Fruit fly (Drosophila melanogaster) whole organism, prepupa: ENCODE measurements around the gene Rcd-1r.

Experiments used
- Blimp-1 ChIP-seq: fragments of 200-800 bp; sonication (Bioruptor generic); optimal IDR thresholded peaks from 3 replicates; lab custom pipeline; 2017; ENCODE audit warnings: missing biosample characterization, missing genetic modification characterization, mild to moderate bottlenecking, moderate library complexity, missing genetic modification reagents
- CG10631 ChIP-seq: fragments of 200-800 bp; sonication (Bioruptor generic); optimal IDR thresholded peaks from 2 replicates; lab custom pipeline; 2016; ENCODE audit warnings: missing biosample characterization, missing genetic modification characterization
- CG10669 ChIP-seq: fragments of 200-800 bp; sonication (Bioruptor generic); optimal IDR thresholded peaks from 3 replicates; lab custom pipeline; 2018; ENCODE audit warnings: missing biosample characterization, mild to moderate bottlenecking, missing genetic modification characterization, moderate library complexity
- CG11902 ChIP-seq: fragments of 200-800 bp; sonication (Bioruptor generic); optimal IDR thresholded peaks from 3 replicates; lab custom pipeline; 2016; ENCODE audit warnings: missing biosample characterization, missing genetic modification characterization
- CG15336 ChIP-seq: fragments of 200-800 bp; sonication (Bioruptor generic); IDR thresholded peaks from 2 replicates; pipeline ENCODE4 v1.3.6; 2022; ENCODE audit warnings: missing biosample characterization, missing genetic modification characterization
- CG1621 ChIP-seq: fragments of 200-800 bp; sonication (Bioruptor generic); optimal IDR thresholded peaks from 3 replicates; lab custom pipeline; 2018; ENCODE audit warnings: missing biosample characterization, mild to moderate bottlenecking, missing genetic modification characterization
- CG16779 ChIP-seq: fragments of 200-800 bp; sonication (Bioruptor generic); optimal IDR thresholded peaks from 3 replicates; lab custom pipeline; 2017; ENCODE audit warnings: missing biosample characterization, mild to moderate bottlenecking, missing genetic modification characterization
- CG3032 ChIP-seq: fragments of 200-800 bp; optimal IDR thresholded peaks from 2 replicates; lab custom pipeline; 2019; ENCODE audit warnings: missing biosample characterization, mild to moderate bottlenecking, missing genetic modification characterization, moderate library complexity
- CG3919 ChIP-seq: fragments of 200-800 bp; sonication (Bioruptor generic); optimal IDR thresholded peaks from 3 replicates; lab custom pipeline; 2016; ENCODE audit warnings: missing biosample characterization, missing genetic modification characterization
- CG4318 ChIP-seq: fragments of 200-800 bp; sonication (Bioruptor generic); optimal IDR thresholded peaks from 3 replicates; lab custom pipeline; 2017; ENCODE audit warnings: missing biosample characterization, mild to moderate bottlenecking, missing genetic modification characterization
- CG6163 ChIP-seq: fragments of 200-800 bp; sonication (Bioruptor generic); IDR thresholded peaks from 3 replicates; pipeline ENCODE4 v1.3.6; 2022; ENCODE audit warnings: missing biosample characterization, missing genetic modification characterization
- CG6276 ChIP-seq: fragments of 200-800 bp; sonication (Bioruptor generic); optimal IDR thresholded peaks from 2 replicates; lab custom pipeline; 2017; ENCODE audit warnings: missing biosample characterization, mild to moderate bottlenecking, missing genetic modification characterization
- CG6792 ChIP-seq: fragments of 200-800 bp; sonication (Bioruptor generic); optimal IDR thresholded peaks from 3 replicates; lab custom pipeline; 2016; ENCODE audit warnings: missing biosample characterization, missing genetic modification characterization
- CG7368 ChIP-seq: fragments of 200-800 bp; sonication (Bioruptor generic); optimal IDR thresholded peaks from 3 replicates; lab custom pipeline; 2016; ENCODE audit warnings: missing biosample characterization, missing genetic modification characterization
- CG8119 ChIP-seq: fragments of 200-800 bp; sonication (Bioruptor generic); IDR thresholded peaks from 3 replicates; pipeline ENCODE4 v1.3.6; 2022; ENCODE audit warnings: missing biosample characterization, missing genetic modification characterization
- CG8319 ChIP-seq: fragments of 200-800 bp; sonication (Bioruptor generic); optimal IDR thresholded peaks from 3 replicates; lab custom pipeline; 2016; ENCODE audit warnings: missing biosample characterization, missing genetic modification characterization
- CG8632 ChIP-seq: fragments of 200-800 bp; sonication (Bioruptor generic); optimal IDR thresholded peaks from 3 replicates; lab custom pipeline; 2016; ENCODE audit warnings: missing biosample characterization, missing genetic modification characterization
- CG9139 ChIP-seq: fragments of 200-800 bp; sonication (Bioruptor generic); optimal IDR thresholded peaks from 3 replicates; lab custom pipeline; 2017; ENCODE audit warnings: missing biosample characterization, mild to moderate bottlenecking, missing genetic modification characterization
- Eip75B ChIP-seq: fragments of 200-800 bp; sonication (Bioruptor generic); optimal IDR thresholded peaks from 3 replicates; lab custom pipeline; 2016; ENCODE audit warnings: missing biosample characterization, missing genetic modification characterization
- Eip78C ChIP-seq: fragments of 200-800 bp; sonication (Bioruptor generic); peaks from one replicate; lab custom pipeline; 2016; ENCODE audit warnings: missing biosample characterization, missing genetic modification characterization
- Eip93F ChIP-seq: fragments of 200-800 bp; sonication (Bioruptor generic); optimal IDR thresholded peaks from 2 replicates; lab custom pipeline; 2016; ENCODE audit warnings: missing biosample characterization, mild to moderate bottlenecking, missing genetic modification characterization
- Ets21C ChIP-seq: fragments of 200-800 bp; sonication (Bioruptor generic); optimal IDR thresholded peaks from 3 replicates; lab custom pipeline; 2016; ENCODE audit warnings: missing biosample characterization, missing genetic modification characterization
- Ets96B ChIP-seq: fragments of 200-800 bp; optimal IDR thresholded peaks from 2 replicates; lab custom pipeline; 2019; ENCODE audit warnings: missing biosample characterization, mild to moderate bottlenecking, missing genetic modification characterization, moderate library complexity
- Gug ChIP-seq: fragments of 200-800 bp; sonication (Bioruptor generic); IDR thresholded peaks from 2 replicates; pipeline ENCODE4 v1.3.6; 2022; ENCODE audit warnings: missing biosample characterization, missing genetic modification characterization
- Hr38 ChIP-seq: sonication (Bioruptor generic); optimal IDR thresholded peaks from 2 replicates; lab custom pipeline; 2016; ENCODE audit warnings: missing biosample characterization, missing genetic modification characterization
- Lpt ChIP-seq: fragments of 200-800 bp; sonication (Bioruptor generic); optimal IDR thresholded peaks from 3 replicates; lab custom pipeline; 2016; ENCODE audit warnings: missing biosample characterization, missing genetic modification characterization
- Met ChIP-seq: fragments of 200-800 bp; sonication (Bioruptor generic); optimal IDR thresholded peaks from 3 replicates; lab custom pipeline; 2016; ENCODE audit warnings: missing biosample characterization, missing genetic modification characterization
- Smox ChIP-seq: fragments of 200-800 bp; sonication (Bioruptor generic); optimal IDR thresholded peaks from 3 replicates; lab custom pipeline; 2016; ENCODE audit warnings: missing biosample characterization, missing genetic modification characterization
- Sox102F ChIP-seq: fragments of 200-800 bp; sonication (Bioruptor generic); optimal IDR thresholded peaks from 2 replicates; lab custom pipeline; 2016; ENCODE audit warnings: missing biosample characterization, mild to moderate bottlenecking, missing genetic modification characterization
- achi ChIP-seq: fragments of 200-800 bp; sonication (Bioruptor generic); optimal IDR thresholded peaks from 3 replicates; lab custom pipeline; 2016; ENCODE audit warnings: missing biosample characterization, missing genetic modification characterization
- acj6 ChIP-seq: fragments of 200-800 bp; sonication (Bioruptor generic); optimal IDR thresholded peaks from 3 replicates; lab custom pipeline; 2016; ENCODE audit warnings: missing biosample characterization, missing genetic modification characterization
- dsx ChIP-seq: fragments of 200-800 bp; optimal IDR thresholded peaks from 3 replicates; lab custom pipeline; 2019; ENCODE audit warnings: missing biosample characterization, mild to moderate bottlenecking, missing genetic modification characterization, moderate library complexity; ENCODE audit not compliant: poor library complexity, severe bottlenecking
- esn ChIP-seq: fragments of 200-800 bp; sonication (Bioruptor generic); optimal IDR thresholded peaks from 2 replicates; lab custom pipeline; 2016; ENCODE audit warnings: missing biosample characterization, mild to moderate bottlenecking, missing genetic modification characterization, moderate library complexity
- fd59A ChIP-seq: fragments of 200-800 bp; sonication (Bioruptor generic); optimal IDR thresholded peaks from 2 replicates; lab custom pipeline; 2017; ENCODE audit warnings: missing biosample characterization, mild to moderate bottlenecking, missing genetic modification characterization, missing genetic modification reagents
- fd85E ChIP-seq: fragments of 200-800 bp; sonication (Bioruptor generic); optimal IDR thresholded peaks from 3 replicates; lab custom pipeline; 2016; ENCODE audit warnings: missing biosample characterization, missing genetic modification characterization
- fkh ChIP-seq: fragments of 200-800 bp; sonication (Bioruptor generic); optimal IDR thresholded peaks from 3 replicates; lab custom pipeline; 2017; ENCODE audit warnings: missing biosample characterization, mild to moderate bottlenecking, missing genetic modification characterization, moderate library complexity
- lz ChIP-seq: fragments of 200-800 bp; sonication (Bioruptor generic); optimal IDR thresholded peaks from 3 replicates; lab custom pipeline; 2016; ENCODE audit warnings: missing biosample characterization, missing genetic modification characterization
- net ChIP-seq: fragments of 200-800 bp; sonication (Bioruptor generic); optimal IDR thresholded peaks from 3 replicates; lab custom pipeline; 2016; ENCODE audit warnings: missing biosample characterization, missing genetic modification characterization
- pdm3 ChIP-seq: fragments of 200-800 bp; sonication (Bioruptor generic); optimal IDR thresholded peaks from 3 replicates; lab custom pipeline; 2016; ENCODE audit warnings: missing biosample characterization, missing genetic modification characterization
- salr ChIP-seq, 2 experiments: fragments of 200-800 bp; sonication (Bioruptor generic); optimal IDR thresholded peaks; 3 replicates each; lab custom pipeline; 2016 to 2018; ENCODE audit warnings: missing biosample characterization in 2 of 2, missing genetic modification characterization in 2 of 2, mild to moderate bottlenecking in 1 of 2
- spab ChIP-seq: fragments of 200-800 bp; sonication (Bioruptor generic); optimal IDR thresholded peaks from 2 replicates; lab custom pipeline; 2017; ENCODE audit warnings: missing biosample characterization, mild to moderate bottlenecking, missing genetic modification characterization, missing genetic modification reagents
- ss ChIP-seq, 2 experiments: fragments of 200-800 bp; sonication (Bioruptor generic); optimal IDR thresholded peaks; 2 replicates in 1 of 2; 3 replicates in 1 of 2; lab custom pipeline; 2017 to 2018; ENCODE audit warnings: mild to moderate bottlenecking in 2 of 2, missing biosample characterization in 2 of 2, missing genetic modification characterization in 2 of 2, moderate library complexity in 1 of 2
- topi ChIP-seq: fragments of 200-800 bp; sonication (Bioruptor generic); optimal IDR thresholded peaks from 3 replicates; lab custom pipeline; 2016; ENCODE audit warnings: missing biosample characterization, missing genetic modification characterization
- vri ChIP-seq: fragments of 200-800 bp; sonication (Bioruptor generic); optimal IDR thresholded peaks from 3 replicates; lab custom pipeline; 2016; ENCODE audit warnings: missing biosample characterization, mild to moderate bottlenecking, missing genetic modification characterization

Gene Rcd-1r

DNA sequence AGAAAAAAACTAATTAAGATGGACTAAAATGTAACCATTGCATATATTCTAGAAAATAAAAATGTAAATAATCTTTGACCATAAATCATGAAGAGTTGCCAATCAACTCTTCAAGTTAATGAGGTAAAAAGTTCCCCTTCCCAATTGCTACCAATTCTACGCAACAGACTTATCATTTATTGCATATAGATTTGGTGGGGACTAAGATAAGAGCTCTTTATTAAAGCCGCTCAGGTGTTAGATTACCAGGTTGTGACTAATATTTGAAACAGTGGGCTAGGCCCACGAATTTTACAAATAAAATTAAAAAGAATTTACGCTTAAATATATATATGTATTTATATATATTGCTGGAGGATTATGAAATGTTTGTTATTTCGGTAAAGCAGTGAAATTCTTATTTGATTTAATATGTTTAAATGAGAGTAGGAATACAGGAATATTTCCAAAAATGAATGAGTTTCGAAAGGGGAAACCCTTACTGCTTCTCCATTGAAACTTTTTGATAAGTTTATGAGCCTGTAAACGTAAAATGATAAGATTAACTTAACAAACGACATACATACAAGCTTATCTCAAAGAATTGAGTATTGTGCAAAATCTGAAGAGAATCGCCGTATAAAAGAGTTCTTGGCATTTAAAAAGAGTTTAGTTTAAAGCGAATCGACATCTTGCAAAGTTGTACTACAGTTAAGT lies 2.2 kb downstream of the Rcd-1r start, which contains the start of gene CG13102:
Gene CG13102, plus strand, starts transcription at position 646 of the 696 bp plus-strand sequence.
- TF ChIP-seq Eip93F (GFP tag; lab: Kevin White, UChicago) (peak; percentile 49), CG7368 (GFP tag; lab: Kevin White, UChicago) (no peak), vri (GFP tag; lab: Kevin White, UChicago) (peak; percentile 60), net (no peak)

DNA sequence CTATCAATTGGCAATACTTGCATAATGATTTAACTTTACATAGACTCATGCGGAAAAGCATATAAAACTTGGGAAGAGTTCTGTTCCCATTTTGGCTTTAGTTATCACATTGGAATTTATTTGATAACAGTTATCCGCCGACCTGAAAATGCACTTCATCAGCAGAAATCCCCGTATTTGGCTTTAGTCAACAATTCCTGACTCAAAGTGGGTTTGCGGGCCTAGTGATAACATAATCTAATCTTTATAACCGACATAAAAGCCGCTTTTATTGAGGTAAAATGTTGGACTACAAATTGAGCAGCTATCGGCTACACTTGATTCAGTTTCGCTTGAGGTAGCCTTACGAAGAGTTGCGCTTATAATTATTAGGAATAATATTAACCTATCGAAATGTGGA lies 3.6 kb downstream of the Rcd-1r start, which contains the start of gene CG9568:
Gene CG9568, plus strand, starts transcription at position 317 of the 400 bp plus-strand sequence.
- TF ChIP-seq vri (GFP tag; lab: Kevin White, UChicago) = peak; percentile 70
- TF ChIP-seq Eip75B (GFP tag; lab: Kevin White, UChicago) = no peak

DNA sequence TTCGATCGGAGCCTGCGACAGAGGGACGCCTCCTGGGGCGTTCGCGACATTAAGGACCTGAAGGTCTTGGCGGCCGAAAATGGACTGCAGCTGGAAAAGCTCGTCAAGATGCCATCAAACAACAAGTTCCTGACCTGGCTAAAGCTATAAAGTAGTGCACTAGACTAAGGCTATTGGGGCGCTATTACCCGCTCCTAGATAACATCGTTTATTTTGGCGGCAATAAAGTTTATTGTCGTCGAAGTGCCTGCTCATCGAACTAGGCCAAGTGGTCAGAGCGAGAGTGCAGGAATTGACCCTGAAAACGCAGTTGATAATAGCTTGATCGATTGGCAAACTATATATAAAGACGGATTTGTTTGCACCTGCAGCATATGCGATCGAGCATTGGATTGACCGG lies 15.6 kb downstream of the Rcd-1r start, which contains the start of gene Try29F:
Gene Try29F, plus strand, starts transcription at position 301 of the 400 bp plus-strand sequence.
- TF ChIP-seq CG6276 = no peak
- TF ChIP-seq, all 60 proteins: peak for 0

DNA sequence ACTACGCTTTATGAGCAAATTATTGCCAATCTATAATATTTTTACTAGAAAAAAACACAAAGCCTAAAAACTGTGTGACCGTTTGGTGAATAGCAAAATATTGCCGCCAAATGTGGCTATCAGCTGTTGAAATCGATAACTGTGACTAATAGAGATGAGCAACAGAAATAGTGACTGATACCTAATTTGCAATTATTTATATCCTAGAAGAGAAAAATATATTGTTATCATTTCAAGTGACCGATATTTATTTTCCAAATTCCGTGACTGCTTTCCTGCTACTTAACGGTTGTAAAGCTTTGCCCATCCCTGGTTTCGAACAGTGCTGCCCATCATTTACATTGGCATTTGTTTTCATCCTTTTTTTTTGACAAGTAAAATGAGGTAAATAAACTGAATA lies 16.6 kb downstream of the Rcd-1r start, which contains the start of the genes alien and CG18661:
Gene alien, minus strand, starts transcription at position 95 of the 400 bp plus-strand sequence.
Gene CG18661, plus strand, starts transcription at position 321 of the 400 bp plus-strand sequence.
- TF ChIP-seq CG3919 (GFP tag; lab: Kevin White, UChicago) (no peak), fd59A (peak; percentile 31), net (peak; percentile 88), fkh (GFP tag; lab: Kevin White, UChicago) (peak; percentile 69), CG4318 (GFP tag; lab: Kevin White, UChicago) (peak; percentile 52), CG11902 (GFP tag; lab: Kevin White, UChicago) (peak; percentile 93), fd85E (GFP tag; lab: Kevin White, UChicago) (no peak), CG16779 (peak; percentile 62), esn (GFP tag; lab: Kevin White, UChicago) (peak; percentile 68), Eip78C (GFP tag; lab: Kevin White, UChicago) (peak; percentile 69), dsx (no peak), spab (peak; percentile 15), CG8632 (GFP tag; lab: Kevin White, UChicago) (peak; percentile 6), topi (GFP tag; lab: Kevin White, UChicago) (peak; percentile 62), Ets96B (peak; percentile 91), CG10631 (GFP tag; lab: Kevin White, UChicago) (peak; percentile 85), Lpt (GFP tag; lab: Kevin White, UChicago) (peak; percentile 50), acj6 (GFP tag; lab: Kevin White, UChicago) (peak; percentile 62), CG8319 (no peak), Smox (peak; percentile 78), Gug (GFP tag; lab: Robert Waterston, UW) (peak; percentile 87), CG9139 (GFP tag; lab: Kevin White, UChicago) (no peak), Ets21C (GFP tag; lab: Kevin White, UChicago) (peak; percentile 71), pdm3 (GFP tag; lab: Kevin White, UChicago) (no peak), CG3032 (tag; lab: Kevin White, UChicago) (peak; percentile 76), lz (peak; percentile 93), CG7368 (GFP tag; lab: Kevin White, UChicago) (peak; percentile 64), CG8119 (GFP tag; lab: Robert Waterston, UW) (peak; percentile 53; the same call in 1 of the 3 replicates), CG6163 (GFP tag; lab: Robert Waterston, UW) (peak; percentile 97), Blimp-1 (GFP tag; lab: Kevin White, UChicago) (no peak), CG15336 (GFP tag; lab: Robert Waterston, UW) (peak; percentile 78), CG6792 (GFP tag; lab: Kevin White, UChicago) (peak; percentile 69), Met (GFP tag; lab: Kevin White, UChicago) (peak; percentile 90), salr (GFP tag; optimal IDR thresholded peaks at IDR 0.05; lab: Kevin White, UChicago) (peak in 1 of 2 experiments; percentile 56), Sox102F (GFP tag; lab: Kevin White, UChicago) (peak; percentile 72), ss (GFP tag; optimal IDR thresholded peaks at IDR 0.05; lab: Kevin White, UChicago) (no peak), CG1621 (tag; lab: Kevin White, UChicago) (no peak), achi (GFP tag; lab: Kevin White, UChicago) (peak; percentile 70), Hr38 (peak; percentile 5), CG10669 (GFP tag; lab: Kevin White, UChicago) (peak; percentile 65)
